Worm (Caenorhabditis elegans) whole organism, L3 larva: ENCODE results near the gene nog-1.
A peak's percentile ranks its signal among the peaks of the same experiment; 100 is the strongest.

Experiments
- ZK546.5 ChIP-seq: sonication (generic microtip); optimal IDR thresholded peaks from 2 replicates; lab custom pipeline; 2017; ENCODE audit warnings: missing biosample characterization, missing genetic modification characterization
- aly-2 ChIP-seq: fragments of 150-350 bp; optimal IDR thresholded peaks from 2 replicates; lab custom pipeline; 2014; ENCODE audit warnings: missing biosample characterization, missing genetic modification characterization
- ama-1 ChIP-seq: fragments of 150-350 bp; optimal IDR thresholded peaks from 2 replicates; lab custom pipeline; 2018
- ceh-16 ChIP-seq: sonication (generic microtip); optimal IDR thresholded peaks from 2 replicates; lab custom pipeline; 2017; ENCODE audit warnings: missing biosample characterization, missing genetic modification characterization
- ceh-28 ChIP-seq: fragments of 150-350 bp; optimal IDR thresholded peaks from 2 replicates; lab custom pipeline; 2014; ENCODE audit warnings: missing biosample characterization, missing genetic modification reagents, missing genetic modification characterization
- ceh-82 ChIP-seq: fragments of 150-350 bp; optimal IDR thresholded peaks from 2 replicates; lab custom pipeline; 2014; ENCODE audit warnings: missing biosample characterization, missing genetic modification characterization
- ceh-9 ChIP-seq: sonication (generic microtip); optimal IDR thresholded peaks from 2 replicates; lab custom pipeline; 2018; ENCODE audit warnings: missing biosample characterization, missing genetic modification characterization
- daf-12 ChIP-seq: fragments of 150-350 bp; optimal IDR thresholded peaks from 2 replicates; lab custom pipeline; 2014; ENCODE audit warnings: missing biosample characterization, missing genetic modification reagents, missing genetic modification characterization
- egl-27 ChIP-seq: sonication (generic microtip); optimal IDR thresholded peaks from 4 replicates; lab custom pipeline; 2017; ENCODE audit warnings: missing biosample characterization, missing genetic modification reagents, missing genetic modification characterization
- egl-5 ChIP-seq: fragments of 150-350 bp; optimal IDR thresholded peaks from 2 replicates; lab custom pipeline; 2017; ENCODE audit warnings: missing biosample characterization, missing genetic modification reagents, missing genetic modification characterization, inconsistent platforms
- elt-2 ChIP-seq: sonication (generic microtip); optimal IDR thresholded peaks from 2 replicates; lab custom pipeline; 2016; ENCODE audit warnings: missing genetic modification reagents, mild to moderate bottlenecking, missing genetic modification characterization, missing compliant biosample characterization
- fkh-10 ChIP-seq: sonication (generic microtip); optimal IDR thresholded peaks from 2 replicates; lab custom pipeline; 2017; ENCODE audit warnings: missing biosample characterization, missing genetic modification reagents, missing genetic modification characterization
- fkh-2 ChIP-seq: fragments of 150-350 bp; optimal IDR thresholded peaks from 2 replicates; lab custom pipeline; 2014; ENCODE audit warnings: missing biosample characterization, missing genetic modification reagents, missing genetic modification characterization
- jun-1 ChIP-seq: fragments of 150-350 bp; optimal IDR thresholded peaks from 2 replicates; lab custom pipeline; 2014; ENCODE audit warnings: missing biosample characterization, missing genetic modification reagents, missing genetic modification characterization
- lin-15B ChIP-seq: fragments of 150-350 bp; optimal IDR thresholded peaks from 2 replicates; lab custom pipeline; 2014; ENCODE audit warnings: missing biosample characterization, missing genetic modification characterization
- lin-39 ChIP-seq: fragments of 150-350 bp; optimal IDR thresholded peaks from 2 replicates; lab custom pipeline; 2018; ENCODE audit warnings: missing biosample characterization, missing genetic modification reagents, missing genetic modification characterization
- lsy-12 ChIP-seq: sonication (generic microtip); optimal IDR thresholded peaks from 2 replicates; lab custom pipeline; 2016; ENCODE audit warnings: mild to moderate bottlenecking, missing genetic modification characterization, missing compliant biosample characterization
- mdl-1 ChIP-seq: fragments of 150-350 bp; optimal IDR thresholded peaks from 2 replicates; lab custom pipeline; 2014; ENCODE audit warnings: missing biosample characterization, missing genetic modification characterization
- mml-1 ChIP-seq: fragments of 150-350 bp; sonication (generic microtip); optimal IDR thresholded peaks from 3 replicates; lab custom pipeline; 2014; ENCODE audit warnings: missing biosample characterization, missing genetic modification characterization
- nfya-1 ChIP-seq: sonication (generic microtip); optimal IDR thresholded peaks from 2 replicates; lab custom pipeline; 2017; ENCODE audit warnings: missing genetic modification characterization, mild to moderate bottlenecking, missing compliant biosample characterization, antibody characterized with exemption, moderate library complexity; ENCODE audit not compliant: insufficient read depth
- nhr-11 ChIP-seq: fragments of 150-350 bp; optimal IDR thresholded peaks from 2 replicates; lab custom pipeline; 2014; ENCODE audit warnings: missing biosample characterization, missing genetic modification characterization
- nhr-12 ChIP-seq: fragments of 150-350 bp; optimal IDR thresholded peaks from 2 replicates; lab custom pipeline; 2014; ENCODE audit warnings: missing biosample characterization, missing genetic modification characterization
- nhr-23 ChIP-seq: fragments of 150-350 bp; optimal IDR thresholded peaks from 2 replicates; lab custom pipeline; 2014; ENCODE audit warnings: missing biosample characterization, missing genetic modification reagents, missing genetic modification characterization
- nhr-25 ChIP-seq: sonication (generic microtip); optimal IDR thresholded peaks from 2 replicates; lab custom pipeline; 2017; ENCODE audit warnings: missing biosample characterization, missing genetic modification characterization
- nhr-28 ChIP-seq: fragments of 150-350 bp; optimal IDR thresholded peaks from 2 replicates; lab custom pipeline; 2014; ENCODE audit warnings: missing biosample characterization, missing genetic modification characterization
- nhr-43 ChIP-seq: sonication (generic microtip); optimal IDR thresholded peaks from 2 replicates; lab custom pipeline; 2016; ENCODE audit warnings: mild to moderate bottlenecking, missing genetic modification characterization, missing compliant biosample characterization; ENCODE audit not compliant: poor library complexity, severe bottlenecking
- nhr-67 ChIP-seq: fragments of 150-350 bp; optimal IDR thresholded peaks from 2 replicates; lab custom pipeline; 2014; ENCODE audit warnings: missing biosample characterization, missing genetic modification characterization
- nhr-76 ChIP-seq: fragments of 150-350 bp; sonication (generic microtip); optimal IDR thresholded peaks from 5 replicates; lab custom pipeline; 2014; ENCODE audit warnings: missing biosample characterization, missing genetic modification characterization
- pha-4 ChIP-seq: fragments of 150-350 bp; optimal IDR thresholded peaks from 2 replicates; lab custom pipeline; 2014; ENCODE audit warnings: missing biosample characterization, missing genetic modification reagents, missing genetic modification characterization
- pqm-1 ChIP-seq: fragments of 150-350 bp; optimal IDR thresholded peaks from 2 replicates; lab custom pipeline; 2017; ENCODE audit warnings: missing biosample characterization, missing genetic modification characterization, inconsistent platforms
- sea-2 ChIP-seq: fragments of 150-350 bp; sonication (generic microtip); optimal IDR thresholded peaks from 4 replicates; lab custom pipeline; 2014; ENCODE audit warnings: missing biosample characterization, missing genetic modification reagents, missing genetic modification characterization
- tbx-2 ChIP-seq: sonication (generic microtip); optimal IDR thresholded peaks from 2 replicates; lab custom pipeline; 2016; ENCODE audit warnings: mild to moderate bottlenecking, missing genetic modification characterization, missing compliant biosample characterization
- unc-39 ChIP-seq: sonication (generic microtip); optimal IDR thresholded peaks from 4 replicates; lab custom pipeline; 2017; ENCODE audit warnings: missing biosample characterization, missing genetic modification characterization
- unc-62 ChIP-seq: fragments of 150-350 bp; sonication (generic microtip); optimal IDR thresholded peaks from 4 replicates; lab custom pipeline; 2014; ENCODE audit warnings: missing biosample characterization, missing genetic modification reagents, missing genetic modification characterization
- ztf-11 ChIP-seq: fragments of 150-350 bp; optimal IDR thresholded peaks from 2 replicates; lab custom pipeline; 2014; ENCODE audit warnings: missing biosample characterization, missing genetic modification characterization
- ztf-4 ChIP-seq: fragments of 150-350 bp; optimal IDR thresholded peaks from 2 replicates; lab custom pipeline; 2014; ENCODE audit warnings: missing biosample characterization, missing genetic modification characterization

The nog-1 gene

DNA sequence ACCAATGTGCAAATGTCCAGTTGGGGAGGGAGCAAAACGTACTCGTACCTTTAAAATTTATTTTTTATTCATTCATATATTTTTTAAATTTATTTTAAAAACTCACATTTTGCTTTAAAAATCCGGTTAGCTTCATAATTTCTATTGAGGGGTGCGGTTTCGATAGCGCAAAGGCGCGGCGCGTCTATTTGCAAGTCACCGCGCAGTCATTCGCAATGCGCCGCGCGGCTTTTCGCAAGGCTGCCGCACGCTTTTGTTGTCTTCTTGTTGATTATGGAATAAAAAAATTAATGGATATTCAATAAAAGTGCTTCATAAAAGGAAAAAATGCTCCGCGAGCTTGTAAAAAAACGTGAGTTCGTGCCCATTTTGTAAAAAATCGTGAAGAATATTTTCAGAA, 3.4 kb upstream of the nog-1 start, which contains the start of the genes ears-2 and uncp-18 (continued):
- TF ChIP-seq ceh-16 (tag; lab: Kevin White, UChicago) (no peak), nhr-76 (tag; lab: Kevin White, UChicago) (peak; percentile 32), ceh-9 (no peak), nhr-12 (tag; lab: Kevin White, UChicago) (no peak), egl-27 (no peak), mdl-1 (tag; lab: Kevin White, UChicago) (no peak), nfya-1 (peak; percentile 80), nhr-23 (peak; percentile 92), ZK546.5 (tag; lab: Kevin White, UChicago) (no peak), egl-5 (peak; percentile 76), daf-12 (tag; lab: Kevin White, UChicago) (no peak), lin-15B (peak; percentile 79), sea-2 (no peak)

DNA sequence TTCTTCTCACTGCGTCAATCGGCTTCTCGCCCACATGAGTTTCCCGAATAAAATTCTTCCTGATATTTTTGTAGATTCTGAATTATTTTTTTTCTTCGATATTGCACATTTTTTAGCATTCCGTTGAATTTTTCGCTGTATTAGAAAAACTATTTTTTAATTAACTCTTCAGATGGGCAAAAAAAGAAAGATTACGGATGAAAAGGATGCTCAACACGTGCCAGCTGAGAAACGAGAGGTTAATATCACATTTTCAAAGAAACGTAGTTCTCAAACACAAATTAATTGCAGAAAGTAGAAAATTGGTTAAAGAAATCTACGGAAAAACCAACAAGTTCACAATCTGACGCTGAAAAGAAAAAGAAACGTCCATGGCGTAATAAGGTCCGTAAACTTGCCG, 2.7 kb downstream of the nog-1 start, which contains the start of gene rrp-8:
Gene rrp-8, plus strand, starts transcription at position 173 of the 400 bp plus-strand sequence.
- TF ChIP-seq ZK546.5 (tag; lab: Kevin White, UChicago), result no peak
- TF ChIP-seq lsy-12 (tag; lab: Kevin White, UChicago), result no peak
- TF ChIP-seq nhr-23, result no peak
- TF ChIP-seq aly-2 (tag; lab: Kevin White, UChicago), result no peak
- no peak for TF ChIP-seq mml-1 (tag; lab: Kevin White, UChicago)
- TF ChIP-seq mdl-1 (tag; lab: Kevin White, UChicago), result no peak
- no peak for TF ChIP-seq nhr-67 (tag; lab: Kevin White, UChicago)
- TF ChIP-seq jun-1 (tag; lab: Kevin White, UChicago), result no peak
- TF ChIP-seq egl-27, result no peak
- no peak for TF ChIP-seq ceh-82 (tag; lab: Kevin White, UChicago)
- no peak for TF ChIP-seq nhr-28 (tag; lab: Kevin White, UChicago)
- TF ChIP-seq daf-12 (tag; lab: Kevin White, UChicago), result no peak
- TF ChIP-seq ztf-4 (tag; lab: Kevin White, UChicago), result no peak
- TF ChIP-seq pha-4 (tag; lab: Kevin White, UChicago), result no peak

ce11 chrIV:401395-401794, 7.7 kb downstream of the nog-1 start, which contains the start of gene gpa-4:
Gene gpa-4, plus strand, starts transcription at chrIV:401695.
- TF ChIP-seq ZK546.5 (tag; lab: Kevin White, UChicago) (no peak), nhr-43 (tag; lab: Kevin White, UChicago) (no peak), tbx-2 (tag; lab: Kevin White, UChicago) (no peak), nhr-67 (tag; lab: Kevin White, UChicago) (no peak), nhr-23 (no peak), unc-39 (tag; lab: Kevin White, UChicago) (no peak), ztf-11 (no peak), nhr-28 (tag; lab: Kevin White, UChicago) (no peak), fkh-2 (tag; lab: Kevin White, UChicago) (no peak), ztf-4 (tag; lab: Kevin White, UChicago) (no peak), nhr-76 (tag; lab: Kevin White, UChicago) (no peak), nhr-25 (tag; lab: Kevin White, UChicago) (no peak), ceh-82 (tag; lab: Kevin White, UChicago) (no peak)
- TF ChIP-seq, all 47 proteins: peak for 0

- TF ChIP-seq pqm-1 (tag; lab: Kevin White, UChicago), result peak; percentile 10
- no peak for TF ChIP-seq nhr-11 (tag; lab: Kevin White, UChicago)
- TF ChIP-seq ceh-82 (tag; lab: Kevin White, UChicago), result no peak
- peak; percentile 53 for TF ChIP-seq elt-2 (tag; lab: Kevin White, UChicago)
- TF ChIP-seq ama-1 (lab: Kevin White, UChicago), result no peak
- no peak for TF ChIP-seq aly-2 (tag; lab: Kevin White, UChicago)
- peak; percentile 4 for TF ChIP-seq pha-4 (tag; lab: Kevin White, UChicago)
Observed at ce11 chrIV:408892-409291, 15.2 kb downstream of the nog-1 start.

DNA sequence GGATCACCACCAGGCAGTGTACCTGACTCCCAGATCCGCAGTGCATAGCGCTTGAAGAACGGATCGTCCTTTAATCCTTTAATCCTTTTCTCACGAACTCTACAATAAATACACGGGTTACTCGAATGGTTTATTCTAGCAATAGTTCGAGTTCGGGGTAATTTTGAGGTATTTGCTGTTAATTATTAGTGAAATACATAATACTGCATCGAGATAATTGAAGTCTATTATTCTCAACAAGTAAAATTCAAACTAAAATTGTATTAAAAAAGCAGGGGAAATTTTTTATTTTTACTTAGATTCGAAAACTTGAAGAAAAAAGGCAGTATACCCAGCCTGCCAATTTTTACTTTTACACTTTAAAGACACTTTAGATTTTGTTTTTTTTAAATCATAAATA, 16.3 kb downstream of the nog-1 start, which contains the start of gene kgb-1:
Gene kgb-1, minus strand, starts transcription at position 101 of the 400 bp plus-strand sequence.
- TF ChIP-seq lin-15B (no peak), nhr-43 (tag; lab: Kevin White, UChicago) (no peak), unc-62 (no peak), nfya-1 (no peak), ceh-9 (no peak), egl-27 (no peak), lin-39 (tag; lab: Kevin White, UChicago) (no peak), fkh-10 (no peak), nhr-67 (tag; lab: Kevin White, UChicago) (no peak), mdl-1 (tag; lab: Kevin White, UChicago) (no peak), ceh-28 (no peak), elt-2 (tag; lab: Kevin White, UChicago) (no peak)
